Fruit fly (Drosophila melanogaster): ENCODE data around the gene CG3982.

CG3982 gene

dm6 chr3L:9435315-9435714 is 18.1 kb upstream of the CG3982 start, which contains the start of gene CG42526 (continued):
- no peak for TF ChIP-seq insv (GFP tag; optimal IDR thresholded peaks at IDR 0.05)
- peak; percentile 78; the same call in 2 of the 3 replicates for TF ChIP-seq CG11560 (tag; IDR thresholded peaks at IDR 0.05)
- TF ChIP-seq CG13624 (GFP tag; optimal IDR thresholded peaks at IDR 0.05): peak; percentile 71
- peak; percentile 19 for TF ChIP-seq ewg (GFP tag; optimal IDR thresholded peaks at IDR 0.05)
- TF ChIP-seq Pdp1 (GFP tag; optimal IDR thresholded peaks at IDR 0.05): peak; percentile 6 to 58
- no peak for TF ChIP-seq CG6254 (GFP tag; optimal IDR thresholded peaks at IDR 0.05)
- peak; percentile 57 for TF ChIP-seq CG7556 (GFP tag; optimal IDR thresholded peaks at IDR 0.05)
- no peak for TF ChIP-seq CG11398 (GFP tag; optimal IDR thresholded peaks at IDR 0.05)
- TF ChIP-seq inv (GFP tag; IDR thresholded peaks at IDR 0.05; ENCODE audit: partially characterized antibody): peak; percentile 45; the same call in 1 of the 2 replicates
- TF ChIP-seq sens-2 (GFP tag; IDR thresholded peaks at IDR 0.05): 0 out of 2 replicates have a peak, but pooled peaks have one; percentile 38
- TF ChIP-seq Lpt (GFP tag; optimal IDR thresholded peaks at IDR 0.05): no peak
- peak; percentile 66 for TF ChIP-seq CG30403 (GFP tag; optimal IDR thresholded peaks at IDR 0.05)
- TF ChIP-seq Hsf (GFP tag; optimal IDR thresholded peaks at IDR 0.05): peak; percentile 63
- no peak for TF ChIP-seq Sry-β (GFP tag; optimal IDR thresholded peaks at IDR 0.05)
- no peak for TF ChIP-seq fd64A (GFP tag; optimal IDR thresholded peaks at IDR 0.05)
- peak; percentile 59 for TF ChIP-seq sob (GFP tag; IDR thresholded peaks at IDR 0.05)
- peak; percentile 82 for TF ChIP-seq lilli (GFP tag; optimal IDR thresholded peaks at IDR 0.05)
- peak in 1 of 2 experiments; percentile 58 for TF ChIP-seq dpn (GFP tag; optimal IDR thresholded peaks at IDR 0.05)
- TF ChIP-seq knrl (GFP tag; IDR thresholded peaks at IDR 0.05; ENCODE audit: partially characterized antibody): peak; percentile 7; the same call in 1 of the 3 replicates
- TF ChIP-seq dati (GFP tag; IDR thresholded peaks at IDR 0.05): no peak
- TF ChIP-seq CG9727 (GFP tag; optimal IDR thresholded peaks at IDR 0.05): peak; percentile 17
- peak; percentile 36 for TF ChIP-seq CG12744 (GFP tag; optimal IDR thresholded peaks at IDR 0.05)
- TF ChIP-seq bab2 (GFP tag; optimal IDR thresholded peaks at IDR 0.05): peak; percentile 56
- TF ChIP-seq cad (GFP tag; optimal IDR thresholded peaks at IDR 0.05): no peak
- TF ChIP-seq CG3407 (GFP tag; optimal IDR thresholded peaks at IDR 0.05): no peak
- TF ChIP-seq al (GFP tag; IDR thresholded peaks at IDR 0.05): no peak
- TF ChIP-seq fu2 (GFP tag; optimal IDR thresholded peaks at IDR 0.05): peak; percentile 6
- TF ChIP-seq caup (GFP tag; optimal IDR thresholded peaks at IDR 0.05; ENCODE audit: severe bottlenecking): peak; percentile 39
- peak; percentile 52 for TF ChIP-seq HLH54F (GFP tag; optimal IDR thresholded peaks at IDR 0.05)
- TF ChIP-seq tx (GFP tag; optimal IDR thresholded peaks at IDR 0.05): peak; percentile 43
- TF ChIP-seq Neu2 (GFP tag; optimal IDR thresholded peaks at IDR 0.05; ENCODE audit: borderline replicate concordance): no peak
- peak; percentile 19 for TF ChIP-seq B-H2 (GFP tag; optimal IDR thresholded peaks at IDR 0.05)
- TF ChIP-seq CHES-1-like (GFP tag; optimal IDR thresholded peaks at IDR 0.05): no peak
- peak; percentile 56 for TF ChIP-seq CG12769 (tag; optimal IDR thresholded peaks at IDR 0.05)
- no peak for TF ChIP-seq nerfin-1 (tag; optimal IDR thresholded peaks at IDR 0.05)
- TF ChIP-seq CG1647 (GFP tag; optimal IDR thresholded peaks at IDR 0.05): peak; percentile 7
- TF ChIP-seq dimm (GFP tag; IDR thresholded peaks at IDR 0.05): no peak
- TF ChIP-seq CG2116 (GFP tag; optimal IDR thresholded peaks at IDR 0.05): peak; percentile 71
- TF ChIP-seq CG30431 (GFP tag; optimal IDR thresholded peaks at IDR 0.05): no peak
- TF ChIP-seq CG12071 (GFP tag; optimal IDR thresholded peaks at IDR 0.05): no peak
- TF ChIP-seq tna (GFP tag; IDR thresholded peaks at IDR 0.05; ENCODE audit: partially characterized antibody): no peak
- TF ChIP-seq ap (GFP tag; IDR thresholded peaks at IDR 0.05): 0 out of 2 replicates have a peak, but pooled peaks have one; percentile 5
- peak; percentile 41 for TF ChIP-seq bigmax (GFP tag; optimal IDR thresholded peaks at IDR 0.05)
- peak; percentile 84 for TF ChIP-seq E2f2 (GFP tag; IDR thresholded peaks at IDR 0.05)
- peak; percentile 17 for TF ChIP-seq Mad (GFP tag; optimal IDR thresholded peaks at IDR 0.05)
- TF ChIP-seq grn (GFP tag; optimal IDR thresholded peaks at IDR 0.05): no peak
- TF ChIP-seq Ets65A (GFP tag): peak; percentile 93
- peak; percentile 10 for TF ChIP-seq CG34376 (GFP tag; optimal IDR thresholded peaks at IDR 0.05)
- TF ChIP-seq Ravus (GFP tag; IDR thresholded peaks at IDR 0.05): no peak
- TF ChIP-seq CG18599 (GFP tag; optimal IDR thresholded peaks at IDR 0.05): peak; percentile 48
- 0 out of 3 replicates have a peak, but pooled peaks have one; percentile 47 for TF ChIP-seq Opbp (GFP tag; IDR thresholded peaks at IDR 0.05; ENCODE audit: partially characterized antibody)

Measured in whole organism, embryonic.